Fruit fly (Drosophila melanogaster) whole organism, embryonic: ENCODE data around the gene CG4950.

Experiments used
- Aef1 ChIP-seq: fragments of 200-800 bp; sonication (Bioruptor generic); IDR thresholded peaks from 3 replicates; pipeline ENCODE4 v1.3.6; 2022; ENCODE audit warnings: missing biosample characterization, missing genetic modification characterization
- CG10267 ChIP-seq: fragments of 200-800 bp; sonication (Bioruptor generic); optimal IDR thresholded peaks from 2 replicates; lab custom pipeline; 2018; ENCODE audit warnings: missing biosample characterization, mild to moderate bottlenecking, missing genetic modification characterization, moderate library complexity
- CG10366 ChIP-seq: fragments of 200-800 bp; sonication (Bioruptor generic); IDR thresholded peaks from 2 replicates; pipeline ENCODE4 v1.3.6; 2022; ENCODE audit warnings: missing biosample characterization, missing genetic modification characterization
- CG10979 ChIP-seq: fragments of 200-800 bp; sonication (Bioruptor generic); optimal IDR thresholded peaks from 2 replicates; lab custom pipeline; 2018; ENCODE audit warnings: missing biosample characterization, mild to moderate bottlenecking, missing genetic modification characterization, moderate library complexity
- CG12236 ChIP-seq: fragments of 200-800 bp; sonication (Bioruptor generic); optimal IDR thresholded peaks from 2 replicates; lab custom pipeline; 2016; ENCODE audit warnings: missing biosample characterization, missing genetic modification characterization
- CG12299 ChIP-seq: fragments of 200-800 bp; sonication (Bioruptor generic); optimal IDR thresholded peaks from 2 replicates; lab custom pipeline; 2018; ENCODE audit warnings: missing biosample characterization, mild to moderate bottlenecking, missing genetic modification characterization
- CG12659 ChIP-seq: fragments of 200-800 bp; sonication (Bioruptor generic); optimal IDR thresholded peaks from 3 replicates; lab custom pipeline; 2017; ENCODE audit warnings: mild to moderate bottlenecking, missing biosample characterization, missing genetic modification reagents, missing genetic modification characterization
- CG12744 ChIP-seq: fragments of 200-800 bp; sonication (Bioruptor generic); optimal IDR thresholded peaks from 2 replicates; lab custom pipeline; 2016; ENCODE audit warnings: missing biosample characterization, missing genetic modification characterization
- CG12769 ChIP-seq: fragments of 200-800 bp; sonication (Bioruptor generic); optimal IDR thresholded peaks from 2 replicates; lab custom pipeline; 2019; ENCODE audit warnings: missing biosample characterization, mild to moderate bottlenecking, missing genetic modification characterization, moderate library complexity
- CG13424 ChIP-seq: fragments of 200-800 bp; sonication (Bioruptor generic); optimal IDR thresholded peaks from 2 replicates; lab custom pipeline; 2019; ENCODE audit warnings: missing biosample characterization, mild to moderate bottlenecking, missing genetic modification characterization, moderate library complexity
- CG14014 ChIP-seq: fragments of 200-800 bp; sonication (Bioruptor generic); IDR thresholded peaks from 2 replicates; pipeline ENCODE4 v1.3.6; 2022; ENCODE audit warnings: missing biosample characterization, missing genetic modification characterization
- CG15011 ChIP-seq: fragments of 200-800 bp; sonication (Bioruptor generic); optimal IDR thresholded peaks from 3 replicates; lab custom pipeline; 2018; ENCODE audit warnings: missing biosample characterization, mild to moderate bottlenecking, missing genetic modification characterization
- CG15269 ChIP-seq: fragments of 200-800 bp; sonication (Bioruptor generic); optimal IDR thresholded peaks from 2 replicates; lab custom pipeline; 2018; ENCODE audit warnings: missing biosample characterization, mild to moderate bottlenecking, missing genetic modification characterization, moderate library complexity
- CG15479 ChIP-seq: fragments of 200-800 bp; sonication (Bioruptor generic); optimal IDR thresholded peaks from 3 replicates; lab custom pipeline; 2019; ENCODE audit warnings: missing biosample characterization, mild to moderate bottlenecking, missing genetic modification characterization, moderate library complexity
- CG17385 ChIP-seq: fragments of 200-800 bp; sonication (Bioruptor generic); optimal IDR thresholded peaks from 3 replicates; lab custom pipeline; 2018; ENCODE audit warnings: missing biosample characterization, mild to moderate bottlenecking, missing genetic modification characterization
- CG2120 ChIP-seq: fragments of 200-800 bp; sonication (Bioruptor generic); optimal IDR thresholded peaks from 3 replicates; lab custom pipeline; 2016; ENCODE audit warnings: missing biosample characterization, missing genetic modification characterization
- CG2202 ChIP-seq: fragments of 200-800 bp; sonication (Bioruptor generic); optimal IDR thresholded peaks from 2 replicates; lab custom pipeline; 2018; ENCODE audit warnings: missing biosample characterization, mild to moderate bottlenecking, missing genetic modification characterization
- CG3163 ChIP-seq: fragments of 200-800 bp; sonication (Bioruptor generic); optimal IDR thresholded peaks from 3 replicates; lab custom pipeline; 2016; ENCODE audit warnings: missing biosample characterization, missing genetic modification characterization
- CG32772 ChIP-seq: fragments of 200-800 bp; sonication (Bioruptor generic); IDR thresholded peaks from 2 replicates; pipeline ENCODE4 v1.3.6; 2022; ENCODE audit warnings: missing biosample characterization, missing genetic modification characterization
- CG34224 ChIP-seq: fragments of 200-800 bp; sonication (Bioruptor generic); IDR thresholded peaks from 3 replicates; pipeline ENCODE4 v1.3.6; 2022; ENCODE audit warnings: missing biosample characterization, missing genetic modification characterization; ENCODE audit not compliant: partially characterized antibody
- CG7786 ChIP-seq: fragments of 200-800 bp; sonication (Bioruptor generic); optimal IDR thresholded peaks from 2 replicates; lab custom pipeline; 2016; ENCODE audit warnings: missing biosample characterization, missing genetic modification characterization
- CG7839 ChIP-seq: fragments of 200-800 bp; sonication (Bioruptor generic); optimal IDR thresholded peaks from 3 replicates; lab custom pipeline; 2018; ENCODE audit warnings: missing biosample characterization, mild to moderate bottlenecking, missing genetic modification characterization, moderate library complexity
- CG9215 ChIP-seq: fragments of 200-800 bp; sonication (Bioruptor generic); IDR thresholded peaks from 2 replicates; pipeline ENCODE4 v1.3.6; 2022; ENCODE audit warnings: missing biosample characterization, missing genetic modification characterization
- CG9797 ChIP-seq: fragments of 200-800 bp; sonication (Bioruptor generic); optimal IDR thresholded peaks from 3 replicates; lab custom pipeline; 2018; ENCODE audit warnings: missing biosample characterization, mild to moderate bottlenecking, missing genetic modification characterization
- CG9932 ChIP-seq: fragments of 200-800 bp; sonication (Bioruptor generic); IDR thresholded peaks from 2 replicates; pipeline ENCODE4 v1.3.6; 2022; ENCODE audit warnings: missing biosample characterization, missing genetic modification characterization
- CoRest ChIP-seq: fragments of 200-800 bp; sonication (Bioruptor generic); optimal IDR thresholded peaks from 3 replicates; lab custom pipeline; 2018; ENCODE audit warnings: missing biosample characterization, mild to moderate bottlenecking, missing genetic modification characterization, moderate library complexity
- Ets97D ChIP-seq: fragments of 200-800 bp; sonication (Bioruptor generic); optimal IDR thresholded peaks from 3 replicates; lab custom pipeline; 2016; ENCODE audit warnings: missing biosample characterization, missing genetic modification characterization
- Fer3 ChIP-seq: fragments of 200-800 bp; sonication (Bioruptor generic); optimal IDR thresholded peaks from 2 replicates; lab custom pipeline; 2018; ENCODE audit warnings: missing biosample characterization, mild to moderate bottlenecking, missing genetic modification characterization, moderate library complexity
- GATAe ChIP-seq: fragments of 200-800 bp; sonication (Bioruptor generic); conservative IDR thresholded peaks from 2 replicates; pipeline ENCODE4 v1.3.6; 2022; ENCODE audit warnings: missing biosample characterization, missing genetic modification characterization
- Gug ChIP-seq: fragments of 200-800 bp; sonication (Bioruptor generic); IDR thresholded peaks from 4 replicates; pipeline ENCODE4 v1.3.6; 2022; ENCODE audit warnings: missing biosample characterization, missing genetic modification characterization
- HLH3B ChIP-seq: fragments of 200-800 bp; sonication (Bioruptor generic); IDR thresholded peaks from 2 replicates; pipeline ENCODE4 v1.3.6; 2022; ENCODE audit warnings: missing biosample characterization, missing genetic modification characterization
- HmgD ChIP-seq: fragments of 200-800 bp; sonication (Bioruptor generic); optimal IDR thresholded peaks from 3 replicates; lab custom pipeline; 2016; ENCODE audit warnings: missing biosample characterization, missing genetic modification characterization
- HmgZ ChIP-seq: fragments of 200-800 bp; sonication (Bioruptor generic); optimal IDR thresholded peaks from 2 replicates; lab custom pipeline; 2018; ENCODE audit warnings: missing biosample characterization, mild to moderate bottlenecking, missing genetic modification characterization
- YL-1 ChIP-seq: fragments of 200-800 bp; sonication (Bioruptor generic); optimal IDR thresholded peaks from 3 replicates; lab custom pipeline; 2017; ENCODE audit warnings: missing biosample characterization, mild to moderate bottlenecking, missing genetic modification characterization
- ac ChIP-seq: fragments of 200-800 bp; sonication (Bioruptor generic); optimal IDR thresholded peaks from 3 replicates; lab custom pipeline; 2017; ENCODE audit warnings: missing biosample characterization, mild to moderate bottlenecking, missing genetic modification characterization
- ash1 ChIP-seq: fragments of 200-800 bp; sonication (Bioruptor generic); optimal IDR thresholded peaks from 2 replicates; lab custom pipeline; 2018; ENCODE audit warnings: missing biosample characterization, mild to moderate bottlenecking, missing genetic modification characterization
- az2 ChIP-seq: fragments of 200-800 bp; sonication (Bioruptor generic); optimal IDR thresholded peaks from 3 replicates; lab custom pipeline; 2016; ENCODE audit warnings: missing biosample characterization, missing genetic modification characterization
- cwo ChIP-seq: fragments of 200-800 bp; sonication (Bioruptor generic); optimal IDR thresholded peaks from 3 replicates; lab custom pipeline; 2017; ENCODE audit warnings: missing biosample characterization, missing genetic modification characterization, mild to moderate bottlenecking, moderate library complexity, missing genetic modification reagents
- dpn ChIP-seq, 2 experiments: fragments of 200-800 bp; sonication (Bioruptor generic); optimal IDR thresholded peaks; 3 replicates each; lab custom pipeline; 2016; ENCODE audit warnings: missing biosample characterization in 2 of 2, missing genetic modification characterization in 2 of 2
- esg ChIP-seq: fragments of 200-800 bp; sonication (Bioruptor generic); conservative IDR thresholded peaks from 2 replicates; pipeline ENCODE4 v1.3.6; 2022; ENCODE audit warnings: missing biosample characterization, missing genetic modification characterization
- fu2 ChIP-seq: fragments of 200-800 bp; sonication (Bioruptor generic); optimal IDR thresholded peaks from 2 replicates; lab custom pipeline; 2016; ENCODE audit warnings: missing biosample characterization, missing genetic modification characterization
- kah ChIP-seq: fragments of 200-800 bp; sonication (Bioruptor generic); optimal IDR thresholded peaks from 2 replicates; lab custom pipeline; 2018; ENCODE audit warnings: missing biosample characterization, mild to moderate bottlenecking, missing genetic modification characterization
- kay ChIP-seq: fragments of 200-800 bp; sonication (Bioruptor generic); optimal IDR thresholded peaks from 2 replicates; lab custom pipeline; 2016; ENCODE audit warnings: missing biosample characterization, missing genetic modification characterization
- nom ChIP-seq: fragments of 200-800 bp; sonication (Bioruptor generic); optimal IDR thresholded peaks from 2 replicates; lab custom pipeline; 2017; ENCODE audit warnings: missing biosample characterization, missing genetic modification characterization, mild to moderate bottlenecking, moderate library complexity, missing genetic modification reagents
- org-1 ChIP-seq: fragments of 200-800 bp; sonication (Bioruptor generic); optimal IDR thresholded peaks from 2 replicates; lab custom pipeline; 2017; ENCODE audit warnings: missing biosample characterization, missing genetic modification characterization
- repo ChIP-seq: fragments of 200-800 bp; sonication (Bioruptor generic); optimal IDR thresholded peaks from 2 replicates; lab custom pipeline; 2016; ENCODE audit warnings: missing biosample characterization, missing genetic modification characterization
- slou ChIP-seq: fragments of 200-800 bp; sonication (Bioruptor generic); optimal IDR thresholded peaks from 3 replicates; lab custom pipeline; 2016; ENCODE audit warnings: missing biosample characterization, missing genetic modification characterization
- ssp ChIP-seq: fragments of 200-800 bp; sonication (Bioruptor generic); IDR thresholded peaks from 2 replicates; pipeline ENCODE4 v1.3.6; 2022; ENCODE audit warnings: missing biosample characterization, missing genetic modification characterization
- stc ChIP-seq: fragments of 200-800 bp; sonication (Bioruptor generic); IDR thresholded peaks from 2 replicates; pipeline ENCODE4 v1.3.6; 2022; ENCODE audit warnings: missing biosample characterization, missing genetic modification characterization
- tx ChIP-seq: fragments of 200-800 bp; sonication (Bioruptor generic); optimal IDR thresholded peaks from 2 replicates; lab custom pipeline; 2016; ENCODE audit warnings: missing biosample characterization, missing genetic modification characterization
- usp ChIP-seq: fragments of >200 bp; optimal IDR thresholded peaks from 2 replicates; lab custom pipeline; 2017; ENCODE audit warnings: missing biosample characterization, missing genetic modification characterization
- zen2 ChIP-seq: fragments of 200-800 bp; sonication (Bioruptor generic); IDR thresholded peaks from 3 replicates; pipeline ENCODE4 v1.3.6; 2022; ENCODE audit warnings: missing biosample characterization, missing genetic modification characterization; ENCODE audit not compliant: partially characterized antibody

The CG4950 gene

DNA sequence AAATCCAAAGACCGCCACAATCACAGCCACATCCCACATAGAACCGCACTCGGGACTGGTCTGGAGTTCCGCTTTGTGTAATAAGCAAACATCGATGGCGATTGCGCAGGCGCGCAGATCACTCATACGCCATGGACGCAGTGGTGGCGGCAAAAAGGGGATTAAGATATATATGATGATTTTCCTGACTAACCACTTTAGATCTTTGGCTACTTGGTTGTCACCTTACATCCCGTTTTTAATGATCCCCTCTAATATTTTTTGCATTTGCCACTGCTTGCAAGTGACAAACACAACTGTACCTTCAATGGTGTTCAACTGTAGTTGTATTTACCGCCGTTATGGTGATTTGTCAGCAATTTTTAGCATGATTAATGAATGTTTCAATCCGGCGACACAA, 42.0 kb upstream of the CG4950 start (continued):
- TF ChIP-seq CG10267 (no peak), kah (GFP tag; lab: Kevin White, UChicago) (no peak), ssp (no peak), CG13424 (tag; lab: Kevin White, UChicago) (no peak), Aef1 (GFP tag; lab: Robert Waterston, UW) (0 out of 3 replicates have a peak, but pooled peaks have one; percentile 33), nom (GFP tag; lab: Kevin White, UChicago) (no peak), CG12744 (GFP tag; lab: Kevin White, UChicago) (no peak), CG15479 (GFP tag; lab: Kevin White, UChicago) (no peak), CoRest (tag; lab: Kevin White, UChicago) (no peak), CG2202 (tag; lab: Kevin White, UChicago) (no peak), az2 (GFP tag; lab: Kevin White, UChicago) (no peak), tx (GFP tag; lab: Kevin White, UChicago) (no peak), CG32772 (GFP tag; lab: Robert Waterston, UW) (no peak), usp (GFP tag; lab: Kevin White, UChicago) (no peak), CG12659 (no peak), ac (GFP tag; lab: Kevin White, UChicago) (no peak), CG2120 (peak; percentile 67), zen2 (no peak), stc (GFP tag; lab: Robert Waterston, UW) (no peak), org-1 (GFP tag; lab: Kevin White, UChicago) (peak; percentile 37), CG9215 (GFP tag; lab: Robert Waterston, UW) (peak; percentile 42), CG9797 (no peak), YL-1 (GFP tag; lab: Kevin White, UChicago) (no peak), GATAe (GFP tag; lab: Robert Waterston, UW) (no peak), CG10979 (tag; lab: Kevin White, UChicago) (no peak), CG15269 (peak; percentile 10), kay (GFP tag; lab: Kevin White, UChicago) (no peak), HLH3B (GFP tag; lab: Robert Waterston, UW) (peak; percentile 25; the same call in 1 of the 2 replicates), CG12236 (GFP tag; lab: Kevin White, UChicago) (no peak), HmgZ (tag; lab: Kevin White, UChicago) (no peak), CG9932 (GFP tag; lab: Robert Waterston, UW) (peak; percentile 75), esg (no peak), CG34224 (GFP tag; lab: Robert Waterston, UW) (no peak), ash1 (GFP tag; lab: Kevin White, UChicago) (no peak), Gug (0 out of 4 replicates have a peak, but pooled peaks have one; percentile 6), slou (no peak), CG12299 (tag; lab: Kevin White, UChicago) (no peak), CG3163 (GFP tag; lab: Kevin White, UChicago) (no peak), Ets97D (no peak), Fer3 (tag; lab: Kevin White, UChicago) (peak; percentile 2), CG10366 (GFP tag; lab: Robert Waterston, UW) (0 out of 2 replicates have a peak, but pooled peaks have one; percentile 13), CG7839 (tag; lab: Kevin White, UChicago) (no peak), CG12769 (peak; percentile 54), fu2 (GFP tag; lab: Kevin White, UChicago) (no peak), CG15011 (GFP tag; lab: Kevin White, UChicago) (no peak), dpn (GFP tag; optimal IDR thresholded peaks at IDR 0.05; lab: Kevin White, UChicago) (no peak), repo (GFP tag; lab: Kevin White, UChicago) (no peak), CG14014 (GFP tag; lab: Robert Waterston, UW) (peak; percentile 37; the same call in 1 of the 2 replicates), CG7786 (no peak), cwo (peak; percentile 9), CG17385 (GFP tag; lab: Kevin White, UChicago) (no peak), HmgD (no peak)
